Fruit fly (Drosophila melanogaster): ENCODE measurements around the gene CG13599.

- TF ChIP-seq CG8478 (optimal IDR thresholded peaks at IDR 0.05) (no peak), CTCF (optimal IDR thresholded peaks at IDR 0.05) (no peak)
These were observed 15.6 kb downstream of the CG13599 start for dm6 chr3R:23947002-23947401.
